Fruit fly (Drosophila melanogaster) S2 (cell line): ENCODE measurements around the gene CG1582.
A peak's percentile ranks its signal among the peaks of the same experiment; 100 is the strongest.

ENCODE experiments used
- CG8478 ChIP-seq: fragments of >200 bp; optimal IDR thresholded peaks from 2 replicates; lab custom pipeline; 2018
- CTCF ChIP-seq, 2 experiments: fragments of >200 bp; optimal IDR thresholded peaks; 2 replicates each; lab custom pipeline; 2018

The CG1582 gene

DNA sequence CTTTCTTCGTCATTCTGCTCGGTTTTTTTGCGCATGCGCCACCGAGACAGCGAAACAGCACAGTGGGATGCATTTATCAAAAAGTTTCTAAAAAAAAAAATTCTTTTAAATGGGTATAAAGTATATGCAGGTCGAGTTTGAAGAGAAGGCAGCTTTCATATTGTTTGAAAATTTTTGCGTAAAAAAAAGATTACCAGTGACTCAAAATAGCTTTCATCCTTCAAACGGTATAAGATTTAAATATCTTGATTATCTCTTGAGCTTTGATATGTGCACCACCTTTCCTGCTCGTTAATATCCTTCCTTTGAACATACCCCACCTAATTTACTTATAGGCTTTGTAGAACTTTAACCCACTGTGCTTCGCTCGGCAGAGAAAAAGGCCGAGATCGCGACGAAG lies 5.9 kb upstream of the CG1582 start:
- no peak for TF ChIP-seq CTCF (optimal IDR thresholded peaks at IDR 0.05; lab: Kevin White, UChicago)
- TF ChIP-seq CG8478 (lab: Kevin White, UChicago), result no peak

dm6 chrX:10899665-10900064 lies 563 bp upstream of the CG1582 start, which contains the start of gene CG15208:
TSS of gene CG15208 (plus strand) at chrX:10899965.
- TF ChIP-seq CG8478 (lab: Kevin White, UChicago), result no peak
- TF ChIP-seq CTCF (optimal IDR thresholded peaks at IDR 0.05; lab: Kevin White, UChicago), result no peak

dm6 chrX:10893208-10893607 lies 5.9 kb downstream of the CG1582 start:
- TF ChIP-seq CTCF (optimal IDR thresholded peaks at IDR 0.05; lab: Kevin White, UChicago), result no peak
- TF ChIP-seq CG8478 (lab: Kevin White, UChicago), result no peak

- TF ChIP-seq CG8478 (lab: Kevin White, UChicago), result no peak
Measured at dm6 chrX:10891150-10891549, 8.0 kb downstream of the CG1582 start, which contains the start of gene Ork1. TSS of gene Ork1 (minus strand) at chrX:10891250.

DNA sequence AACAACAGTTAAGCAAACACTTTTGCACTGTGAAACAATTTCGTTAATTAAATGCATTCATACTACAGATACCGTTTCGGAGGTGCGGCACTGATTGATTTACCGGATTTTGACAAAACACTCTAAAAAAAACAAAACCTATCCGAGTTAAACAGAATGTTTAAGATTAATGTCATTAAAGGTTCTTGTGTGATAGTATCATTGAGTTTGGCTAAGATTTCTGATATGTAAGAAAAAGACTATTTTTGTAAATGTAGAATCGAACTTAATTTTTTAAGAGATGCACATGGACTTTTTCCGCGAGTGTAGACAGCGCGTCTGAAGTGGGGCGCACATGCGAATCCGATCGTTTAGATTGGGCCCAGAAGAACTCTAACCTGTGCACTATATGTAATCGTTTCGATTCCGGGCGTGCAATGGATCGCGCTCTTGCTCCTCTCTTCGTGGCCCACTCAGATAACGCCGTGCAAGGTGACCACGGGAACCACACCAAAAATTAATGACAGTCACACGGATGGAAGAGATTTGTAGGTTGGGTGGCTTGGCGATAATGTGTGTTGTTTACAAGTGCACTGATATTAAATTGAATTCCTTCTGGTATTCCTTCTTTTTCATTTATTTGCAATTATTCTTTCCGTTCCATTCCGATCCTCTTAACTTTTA lies 9.0 kb downstream of the CG1582 start:
- TF ChIP-seq CG8478 (lab: Kevin White, UChicago), result no peak
- no peak for TF ChIP-seq CTCF (optimal IDR thresholded peaks at IDR 0.05; lab: Kevin White, UChicago)

dm6 chrX:10887643-10888042 lies 11.5 kb downstream of the CG1582 start:
- TF ChIP-seq CTCF (optimal IDR thresholded peaks at IDR 0.05; lab: Kevin White, UChicago) (no peak), CG8478 (lab: Kevin White, UChicago) (no peak)

DNA sequence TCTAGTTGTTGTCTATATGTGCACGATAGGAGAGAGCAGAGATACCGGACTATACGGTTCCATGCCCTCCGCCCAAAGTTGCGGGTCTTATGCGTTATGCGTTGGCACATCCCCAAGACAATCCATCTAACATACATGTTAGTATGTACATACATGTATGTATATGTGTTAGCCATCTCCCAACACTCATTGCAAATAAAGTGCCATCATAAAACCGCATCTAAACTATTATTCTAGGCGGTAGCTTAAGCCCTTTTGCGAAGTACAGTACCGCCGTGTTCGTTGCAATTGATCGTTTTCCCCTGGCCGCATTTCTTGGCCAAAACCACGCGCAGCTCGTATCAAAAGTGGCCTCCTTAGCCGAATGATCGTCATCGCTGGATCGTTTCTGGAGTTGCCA lies 12.7 kb downstream of the CG1582 start:
- TF ChIP-seq CTCF (optimal IDR thresholded peaks at IDR 0.05; lab: Kevin White, UChicago) (no peak), CG8478 (lab: Kevin White, UChicago) (no peak)

DNA sequence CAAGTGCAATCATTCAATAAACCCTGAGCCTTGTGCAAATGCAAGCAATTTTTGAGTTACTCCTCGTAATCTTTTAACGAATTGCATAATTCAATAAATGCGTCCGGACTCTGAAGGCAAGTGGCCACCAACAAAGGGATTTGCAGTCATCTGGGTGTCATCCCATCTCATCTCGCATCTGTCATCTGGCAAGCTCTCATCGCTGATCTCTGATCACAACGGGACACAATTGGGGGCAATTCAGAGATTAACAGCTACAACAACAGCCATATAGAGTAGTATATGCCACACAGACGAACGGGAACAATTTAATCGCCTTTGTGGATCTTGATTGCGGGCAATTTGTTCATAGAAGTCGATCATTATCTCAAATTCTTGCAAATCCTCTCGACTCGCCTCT lies 15.4 kb downstream of the CG1582 start:
- TF ChIP-seq CG8478 (lab: Kevin White, UChicago), result no peak
- TF ChIP-seq CTCF (optimal IDR thresholded peaks at IDR 0.05; lab: Kevin White, UChicago), result no peak

- TF ChIP-seq CG8478 (lab: Kevin White, UChicago), result no peak
- no peak for TF ChIP-seq CTCF (optimal IDR thresholded peaks at IDR 0.05; lab: Kevin White, UChicago)
Measured at dm6 chrX:10882786-10883185, 16.3 kb downstream of the CG1582 start.

DNA sequence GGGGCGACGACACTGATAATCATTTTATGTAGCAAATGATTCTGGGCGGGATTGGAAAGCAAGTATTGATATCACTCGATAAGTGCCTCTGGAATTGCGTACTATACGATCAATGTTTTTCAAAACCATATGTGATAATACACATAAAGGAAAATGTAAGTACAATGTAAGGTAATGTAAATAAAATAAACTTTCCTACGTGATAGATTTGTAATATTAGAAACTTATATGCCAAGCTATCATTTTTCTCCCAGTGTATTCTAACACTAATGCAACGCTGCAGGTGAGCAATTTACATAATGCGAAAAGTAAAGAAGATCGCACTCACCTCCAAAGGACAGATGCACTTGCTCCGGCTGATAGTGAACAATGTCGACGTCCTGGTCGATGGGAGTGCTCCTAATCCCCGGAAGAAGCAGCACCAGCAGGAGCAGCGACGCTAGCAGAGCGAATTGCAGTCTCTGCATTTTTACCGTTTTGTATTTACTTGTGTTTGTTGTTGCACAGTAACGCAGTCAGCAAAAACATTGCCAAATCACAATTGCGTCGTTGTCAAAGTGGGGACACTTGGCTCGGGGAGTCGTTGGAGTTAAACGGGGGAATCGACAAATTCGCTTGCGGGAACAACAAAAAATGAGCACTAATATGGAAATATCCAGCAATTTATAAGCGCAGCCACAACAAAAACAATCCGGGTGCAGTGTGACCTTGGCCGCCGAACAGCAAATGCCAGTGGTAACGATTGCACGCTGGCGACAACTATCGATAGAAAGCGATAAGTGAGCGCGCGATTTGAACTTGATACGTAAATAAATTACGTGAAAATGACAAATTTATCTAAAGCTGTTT lies 21.8 kb downstream of the CG1582 start, which contains the start of gene CG1637:
Gene CG1637, minus strand, starts transcription at position 807 of the 849 bp plus-strand sequence.
- TF ChIP-seq CG8478 (lab: Kevin White, UChicago), result no peak
- no peak for TF ChIP-seq CTCF (optimal IDR thresholded peaks at IDR 0.05; lab: Kevin White, UChicago)

DNA sequence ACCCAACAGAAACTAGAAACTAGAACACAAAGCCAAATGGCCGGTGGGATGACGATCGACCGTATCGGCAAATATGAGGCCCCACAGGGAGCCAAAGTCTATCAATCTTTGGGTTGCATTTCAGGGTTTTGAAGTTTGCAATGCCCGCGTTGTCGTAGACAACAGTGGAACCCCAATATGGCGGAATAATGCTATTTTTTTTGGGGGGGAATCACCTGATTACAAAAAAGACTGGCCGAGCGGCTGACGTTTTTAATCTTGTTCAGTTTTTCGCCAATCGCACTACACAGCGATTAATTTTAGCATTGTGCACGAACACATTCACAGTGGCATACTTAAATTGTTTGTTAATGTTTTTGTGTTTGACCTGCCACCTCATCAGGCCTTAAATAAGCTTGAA lies 22.7 kb downstream of the CG1582 start:
- no peak for TF ChIP-seq CTCF (optimal IDR thresholded peaks at IDR 0.05; lab: Kevin White, UChicago)

DNA sequence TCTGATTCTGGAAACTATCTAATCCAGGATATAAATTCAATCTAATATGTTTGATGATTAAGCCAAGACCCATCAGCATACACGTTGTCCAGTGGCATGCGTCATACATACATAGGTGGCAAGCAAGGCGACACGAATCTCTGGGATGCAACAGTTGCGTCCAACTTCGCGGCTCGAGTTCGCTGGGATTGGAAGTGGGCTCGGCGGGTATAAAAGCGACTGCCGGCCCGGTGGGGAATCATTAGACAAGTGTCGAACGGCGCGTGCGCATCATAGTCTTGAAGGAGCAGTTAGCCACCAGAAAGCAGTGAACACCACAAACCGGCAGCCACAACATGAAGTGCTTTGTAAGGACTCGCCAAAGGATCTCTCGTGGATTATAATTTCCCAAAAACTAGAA lies 30.1 kb downstream of the CG1582 start, which contains the start of gene CG2157:
Gene CG2157, plus strand, starts transcription at position 240 of the 400 bp plus-strand sequence.
- TF ChIP-seq CG8478 (lab: Kevin White, UChicago) (no peak), CTCF (optimal IDR thresholded peaks at IDR 0.05; lab: Kevin White, UChicago) (no peak)

DNA sequence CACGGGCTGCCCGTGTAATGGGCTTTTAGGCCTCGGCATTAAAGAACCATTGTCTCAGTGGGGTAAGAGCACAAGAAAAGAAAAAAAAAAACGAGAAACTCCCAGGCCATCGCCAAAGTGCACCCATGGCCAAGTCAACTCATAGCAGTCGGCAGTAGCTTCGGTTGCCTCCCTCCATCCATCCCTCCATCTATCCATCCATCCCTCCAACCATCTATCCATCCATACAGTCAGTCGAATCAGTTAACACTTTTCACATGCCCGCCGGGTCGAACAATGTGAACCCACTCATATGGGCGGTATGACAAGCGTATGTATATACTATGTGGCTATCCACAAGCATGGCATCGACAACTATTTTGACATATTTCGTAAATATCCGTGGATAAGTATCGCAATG lies 31.4 kb downstream of the CG1582 start:
- no peak for TF ChIP-seq CTCF (optimal IDR thresholded peaks at IDR 0.05; lab: Kevin White, UChicago)
- TF ChIP-seq CG8478 (lab: Kevin White, UChicago), result no peak

dm6 chrX:10865580-10866331 lies 33.3 kb downstream of the CG1582 start:
- TF ChIP-seq CTCF (optimal IDR thresholded peaks at IDR 0.05; lab: Kevin White, UChicago) (peak in 1 of 2 experiments; percentile 14), CG8478 (lab: Kevin White, UChicago) (no peak)

- TF ChIP-seq CG8478 (lab: Kevin White, UChicago) (no peak), CTCF (optimal IDR thresholded peaks at IDR 0.05; lab: Kevin White, UChicago) (no peak)
Measured at dm6 chrX:10857853-10858252, 41.2 kb downstream of the CG1582 start.
